Fruit fly (Drosophila melanogaster) whole organism, embryonic: ENCODE results near the gene Nubp1.
A peak's percentile ranks its signal among the peaks of the same experiment; 100 is the strongest.

Source experiments
- Abd-B ChIP-seq: fragments of 200-800 bp; sonication (Bioruptor generic); optimal IDR thresholded peaks from 2 replicates; lab custom pipeline; 2018; ENCODE audit warnings: missing biosample characterization, mild to moderate bottlenecking, missing genetic modification characterization, moderate library complexity
- Antp ChIP-seq: fragments of 200-800 bp; sonication (Bioruptor generic); optimal IDR thresholded peaks from 3 replicates; lab custom pipeline; 2016; ENCODE audit warnings: missing biosample characterization, missing genetic modification characterization
- Asciz ChIP-seq: fragments of 200-800 bp; sonication (Bioruptor generic); optimal IDR thresholded peaks from 2 replicates; lab custom pipeline; 2017; ENCODE audit warnings: missing biosample characterization, mild to moderate bottlenecking, missing genetic modification characterization, missing genetic modification reagents
- C15 ChIP-seq: fragments of 200-800 bp; sonication (Bioruptor generic); IDR thresholded peaks from 3 replicates; pipeline ENCODE4 v1.3.6; 2022; ENCODE audit warnings: missing biosample characterization, missing genetic modification characterization
- CG11247 ChIP-seq: fragments of 200-800 bp; sonication (Bioruptor generic); IDR thresholded peaks from 2 replicates; pipeline ENCODE4 v1.3.6; 2022; ENCODE audit warnings: missing biosample characterization, missing genetic modification characterization
- CG11696 ChIP-seq: fragments of 200-800 bp; sonication (Bioruptor generic); IDR thresholded peaks from 2 replicates; pipeline ENCODE4 v1.3.6; 2022; ENCODE audit warnings: missing biosample characterization, missing genetic modification characterization
- CG12391 ChIP-seq: fragments of 200-800 bp; sonication (Bioruptor generic); optimal IDR thresholded peaks from 3 replicates; lab custom pipeline; 2018; ENCODE audit warnings: missing biosample characterization, mild to moderate bottlenecking, missing genetic modification characterization, moderate library complexity
- CG12744 ChIP-seq: fragments of 200-800 bp; sonication (Bioruptor generic); optimal IDR thresholded peaks from 2 replicates; lab custom pipeline; 2016; ENCODE audit warnings: missing biosample characterization, missing genetic modification characterization
- CG12769 ChIP-seq: fragments of 200-800 bp; sonication (Bioruptor generic); optimal IDR thresholded peaks from 2 replicates; lab custom pipeline; 2019; ENCODE audit warnings: missing biosample characterization, mild to moderate bottlenecking, missing genetic modification characterization, moderate library complexity
- CG13123 ChIP-seq: fragments of 200-800 bp; sonication (Bioruptor generic); optimal IDR thresholded peaks from 2 replicates; lab custom pipeline; 2016; ENCODE audit warnings: missing biosample characterization, missing genetic modification characterization
- CG14667 ChIP-seq: fragments of 200-800 bp; sonication (Bioruptor generic); IDR thresholded peaks from 2 replicates; pipeline ENCODE4 v1.3.6; 2022; ENCODE audit warnings: missing biosample characterization, missing genetic modification characterization
- CG15073 ChIP-seq: fragments of 200-800 bp; sonication (Bioruptor generic); optimal IDR thresholded peaks from 2 replicates; lab custom pipeline; 2016; ENCODE audit warnings: missing biosample characterization, missing genetic modification characterization
- CG17359 ChIP-seq: fragments of 200-800 bp; sonication (Bioruptor generic); optimal IDR thresholded peaks from 3 replicates; lab custom pipeline; 2018; ENCODE audit warnings: missing biosample characterization, mild to moderate bottlenecking, missing genetic modification characterization, moderate library complexity
- CG1792 ChIP-seq: fragments of 200-800 bp; sonication (Bioruptor generic); optimal IDR thresholded peaks from 2 replicates; lab custom pipeline; 2016; ENCODE audit warnings: missing biosample characterization, missing genetic modification characterization
- CG42726 ChIP-seq: fragments of 200-800 bp; sonication (Bioruptor generic); IDR thresholded peaks from 2 replicates; pipeline ENCODE4 v1.3.6; 2022; ENCODE audit warnings: missing biosample characterization, missing genetic modification characterization; ENCODE audit not compliant: partially characterized antibody
- CG9817 ChIP-seq: fragments of 200-800 bp; sonication (Bioruptor generic); optimal IDR thresholded peaks from 2 replicates; lab custom pipeline; 2018; ENCODE audit warnings: missing biosample characterization, mild to moderate bottlenecking, missing genetic modification characterization, moderate library complexity
- Chrac-16 ChIP-seq: fragments of 200-800 bp; sonication (Bioruptor generic); optimal IDR thresholded peaks from 3 replicates; lab custom pipeline; 2016; ENCODE audit warnings: missing biosample characterization, missing genetic modification characterization
- Dek ChIP-seq: fragments of 200-800 bp; sonication (Bioruptor generic); optimal IDR thresholded peaks from 3 replicates; lab custom pipeline; 2019; ENCODE audit warnings: missing biosample characterization, mild to moderate bottlenecking, missing genetic modification characterization, moderate library complexity
- HLH54F ChIP-seq: fragments of 200-800 bp; sonication (Bioruptor generic); optimal IDR thresholded peaks from 3 replicates; lab custom pipeline; 2016; ENCODE audit warnings: missing biosample characterization, missing genetic modification characterization
- HLHmδ ChIP-seq: fragments of 200-800 bp; sonication (Bioruptor generic); optimal IDR thresholded peaks from 2 replicates; lab custom pipeline; 2018; ENCODE audit warnings: missing biosample characterization, mild to moderate bottlenecking, missing genetic modification characterization, moderate library complexity
- HmgZ ChIP-seq: fragments of 200-800 bp; sonication (Bioruptor generic); optimal IDR thresholded peaks from 2 replicates; lab custom pipeline; 2018; ENCODE audit warnings: missing biosample characterization, mild to moderate bottlenecking, missing genetic modification characterization
- Hr3 ChIP-seq: fragments of 200-800 bp; sonication (Bioruptor generic); optimal IDR thresholded peaks from 3 replicates; lab custom pipeline; 2016; ENCODE audit warnings: missing biosample characterization, missing genetic modification characterization
- Jarid2 ChIP-seq: fragments of 200-800 bp; sonication (Bioruptor generic); optimal IDR thresholded peaks from 3 replicates; lab custom pipeline; 2017; ENCODE audit warnings: mild to moderate bottlenecking, missing biosample characterization, missing genetic modification reagents, missing genetic modification characterization
- Mes4 ChIP-seq: fragments of 200-800 bp; sonication (Bioruptor generic); optimal IDR thresholded peaks from 2 replicates; lab custom pipeline; 2016; ENCODE audit warnings: missing biosample characterization, missing genetic modification characterization
- Nf-YA ChIP-seq: fragments of 200-800 bp; sonication (Bioruptor generic); IDR thresholded peaks from 2 replicates; pipeline ENCODE4 v1.3.6; 2022; ENCODE audit warnings: missing biosample characterization, missing genetic modification characterization
- Nf-YB ChIP-seq: fragments of 200-800 bp; sonication (Bioruptor generic); optimal IDR thresholded peaks from 3 replicates; lab custom pipeline; 2019; ENCODE audit warnings: missing biosample characterization, mild to moderate bottlenecking, missing genetic modification characterization, moderate library complexity
- Oaz ChIP-seq: fragments of 200-800 bp; sonication (Bioruptor generic); IDR thresholded peaks from 2 replicates; pipeline ENCODE4 v1.3.6; 2022; ENCODE audit warnings: missing biosample characterization, missing genetic modification characterization
- Optix ChIP-seq: fragments of 200-800 bp; sonication (Bioruptor generic); IDR thresholded peaks from 3 replicates; pipeline ENCODE4 v1.3.6; 2022; ENCODE audit warnings: missing biosample characterization, missing genetic modification characterization
- Ptx1 ChIP-seq: fragments of 200-800 bp; sonication (Bioruptor generic); IDR thresholded peaks from 2 replicates; pipeline ENCODE4 v1.3.6; 2022; ENCODE audit warnings: missing biosample characterization, missing genetic modification characterization
- Vsx1 ChIP-seq: fragments of 200-800 bp; sonication (Bioruptor generic); optimal IDR thresholded peaks from 2 replicates; lab custom pipeline; 2017; ENCODE audit warnings: missing biosample characterization, mild to moderate bottlenecking, missing genetic modification characterization, missing genetic modification reagents
- ac ChIP-seq: fragments of 200-800 bp; sonication (Bioruptor generic); optimal IDR thresholded peaks from 3 replicates; lab custom pipeline; 2017; ENCODE audit warnings: missing biosample characterization, mild to moderate bottlenecking, missing genetic modification characterization
- croc ChIP-seq: fragments of 200-800 bp; sonication (Bioruptor generic); conservative IDR thresholded peaks from 3 replicates; pipeline ENCODE4 v1.3.6; 2022; ENCODE audit warnings: missing biosample characterization, missing genetic modification characterization
- dati ChIP-seq: fragments of 200-800 bp; sonication (Bioruptor generic); IDR thresholded peaks from 2 replicates; pipeline ENCODE4 v1.3.6; 2022; ENCODE audit warnings: missing biosample characterization, missing genetic modification characterization
- dimm ChIP-seq: fragments of 200-800 bp; sonication (Bioruptor generic); IDR thresholded peaks from 2 replicates; pipeline ENCODE4 v1.3.6; 2022; ENCODE audit warnings: missing biosample characterization, missing genetic modification characterization
- dysf ChIP-seq: fragments of 200-800 bp; sonication (Bioruptor generic); IDR thresholded peaks from 3 replicates; pipeline ENCODE4 v1.3.6; 2022; ENCODE audit warnings: missing biosample characterization, missing genetic modification characterization
- fru ChIP-seq: fragments of >200 bp; optimal IDR thresholded peaks from 2 replicates; lab custom pipeline; 2017
- grn ChIP-seq: fragments of 200-800 bp; sonication (Bioruptor generic); optimal IDR thresholded peaks from 3 replicates; lab custom pipeline; 2017; ENCODE audit warnings: missing biosample characterization, missing genetic modification characterization
- gsb-n ChIP-seq: fragments of 200-800 bp; sonication (Bioruptor generic); optimal IDR thresholded peaks from 3 replicates; lab custom pipeline; 2018; ENCODE audit warnings: missing biosample characterization, mild to moderate bottlenecking, missing genetic modification characterization
- hbn ChIP-seq: fragments of 200-800 bp; sonication (Bioruptor generic); IDR thresholded peaks from 2 replicates; pipeline ENCODE4 v1.3.6; 2022; ENCODE audit warnings: missing biosample characterization, missing genetic modification characterization; ENCODE audit not compliant: partially characterized antibody
- her ChIP-seq: fragments of 200-800 bp; sonication (Bioruptor generic); optimal IDR thresholded peaks from 2 replicates; lab custom pipeline; 2016; ENCODE audit warnings: missing biosample characterization, missing genetic modification characterization
- hkb ChIP-seq, 2 experiments: fragments of 200-800 bp in 1 of 2; fragments of >200 bp in 1 of 2; sonication (Bioruptor generic) in 1 of 2; IDR thresholded peaks in 1 of 2; optimal IDR thresholded peaks in 1 of 2; 2 replicates each; pipeline versions ENCODE4 v1.3.6 to Lab custom; 2017 to 2022; ENCODE audit warnings: missing biosample characterization in 1 of 2, missing genetic modification characterization in 1 of 2
- lola ChIP-seq, 3 experiments: fragments of >200 bp in 2 of 3; fragments of 200-800 bp in 1 of 3; sonication (Bioruptor generic) in 1 of 3; optimal IDR thresholded peaks; 2 replicates each; lab custom pipeline; 2017 to 2019; ENCODE audit warnings: missing biosample characterization in 3 of 3, missing genetic modification characterization in 3 of 3, mild to moderate bottlenecking in 1 of 3, moderate library complexity in 1 of 3
- maf-S ChIP-seq: fragments of 200-800 bp; sonication (Bioruptor generic); optimal IDR thresholded peaks from 2 replicates; lab custom pipeline; 2016; ENCODE audit warnings: missing biosample characterization, missing genetic modification characterization
- mirr ChIP-seq: fragments of 200-800 bp; sonication (Bioruptor generic); optimal IDR thresholded peaks from 3 replicates; lab custom pipeline; 2018; ENCODE audit warnings: missing biosample characterization, mild to moderate bottlenecking, missing genetic modification characterization
- nerfin-2 ChIP-seq: fragments of 200-800 bp; sonication (Bioruptor generic); IDR thresholded peaks from 2 replicates; pipeline ENCODE4 v1.3.6; 2022; ENCODE audit warnings: missing biosample characterization, missing genetic modification characterization; ENCODE audit not compliant: partially characterized antibody
- p53 ChIP-seq: fragments of 200-800 bp; sonication (Bioruptor generic); optimal IDR thresholded peaks from 2 replicates; lab custom pipeline; 2016; ENCODE audit warnings: missing biosample characterization, missing genetic modification characterization
- pita ChIP-seq: fragments of 200-800 bp; sonication (Bioruptor generic); optimal IDR thresholded peaks from 2 replicates; lab custom pipeline; 2017; ENCODE audit warnings: missing biosample characterization, mild to moderate bottlenecking, missing genetic modification characterization
- tll ChIP-seq, 2 experiments: fragments of 200-800 bp in 1 of 2; fragments of >200 bp in 1 of 2; sonication (Bioruptor generic) in 1 of 2; optimal IDR thresholded peaks; 2 replicates each; lab custom pipeline; 2017 to 2019; ENCODE audit warnings: missing biosample characterization in 2 of 2, missing genetic modification characterization in 2 of 2, mild to moderate bottlenecking in 1 of 2, moderate library complexity in 1 of 2
- tup ChIP-seq: fragments of 200-800 bp; sonication (Bioruptor generic); optimal IDR thresholded peaks from 2 replicates; lab custom pipeline; 2016; ENCODE audit warnings: missing biosample characterization, mild to moderate bottlenecking, missing genetic modification characterization, moderate library complexity
- wdn ChIP-seq: fragments of 200-800 bp; sonication (Bioruptor generic); IDR thresholded peaks from 2 replicates; pipeline ENCODE4 v1.3.6; 2022; ENCODE audit warnings: missing biosample characterization, missing genetic modification characterization
- zfh2 ChIP-seq: fragments of 200-800 bp; sonication (Bioruptor generic); optimal IDR thresholded peaks from 2 replicates; lab custom pipeline; 2016; ENCODE audit warnings: missing biosample characterization, missing genetic modification characterization

The Nubp1 gene

dm6 chr2L:16703753-16704152 lies 28.6 kb upstream of the Nubp1 start (continued):
- TF ChIP-seq pita: no peak
- no peak for TF ChIP-seq Abd-B (GFP tag; lab: Kevin White, UChicago)
- TF ChIP-seq zfh2 (GFP tag; lab: Kevin White, UChicago): peak; percentile 59
- TF ChIP-seq nerfin-2 (GFP tag; lab: Robert Waterston, UW): no peak
- no peak for TF ChIP-seq ac
- TF ChIP-seq CG1792: no peak
- TF ChIP-seq hbn (GFP tag; lab: Robert Waterston, UW): no peak; the same call in 1 of the 2 replicates
- peak; percentile 29 for TF ChIP-seq HmgZ (tag; lab: Kevin White, UChicago)
- no peak for TF ChIP-seq her (GFP tag; lab: Kevin White, UChicago)
- TF ChIP-seq mirr: no peak
- no peak for TF ChIP-seq Mes4 (GFP tag; lab: Kevin White, UChicago)
- no peak for TF ChIP-seq dati
- no peak for TF ChIP-seq CG15073 (GFP tag; lab: Kevin White, UChicago)
- no peak for TF ChIP-seq Nf-YA (GFP tag; lab: Robert Waterston, UW)
- TF ChIP-seq Ptx1: no peak
- TF ChIP-seq CG12769 (tag; lab: Kevin White, UChicago): peak; percentile 38
- no peak for TF ChIP-seq lola (GFP tag; optimal IDR thresholded peaks at IDR 0.05; lab: Kevin White, UChicago)
- TF ChIP-seq grn: no peak
- no peak for TF ChIP-seq HLHmδ
- TF ChIP-seq Antp (GFP tag; lab: Kevin White, UChicago): no peak
- TF ChIP-seq CG17359 (tag; lab: Kevin White, UChicago): no peak
- TF ChIP-seq dimm (GFP tag; lab: Robert Waterston, UW): no peak
- TF ChIP-seq CG13123 (GFP tag; lab: Kevin White, UChicago): no peak
- no peak for TF ChIP-seq tll (GFP tag; optimal IDR thresholded peaks at IDR 0.05; lab: Kevin White, UChicago)
- TF ChIP-seq CG9817: peak; percentile 64
- TF ChIP-seq gsb-n (tag; lab: Kevin White, UChicago): no peak
- peak; percentile 37 for TF ChIP-seq Chrac-16
- no peak for TF ChIP-seq tup (GFP tag; lab: Kevin White, UChicago)
- TF ChIP-seq CG12744 (GFP tag; lab: Kevin White, UChicago): no peak
- peak; percentile 44 for TF ChIP-seq maf-S
- TF ChIP-seq HLH54F (GFP tag; lab: Kevin White, UChicago): peak; percentile 48
- no peak for TF ChIP-seq C15 (GFP tag; lab: Robert Waterston, UW)
- no peak for TF ChIP-seq Oaz
- peak; percentile 62; the same call in 2 of the 3 replicates for TF ChIP-seq dysf (GFP tag; lab: Robert Waterston, UW)
- peak; percentile 42 for TF ChIP-seq Dek (tag; lab: Kevin White, UChicago)
- no peak for TF ChIP-seq Asciz (GFP tag; lab: Kevin White, UChicago)
- no peak for TF ChIP-seq wdn (GFP tag; lab: Robert Waterston, UW)
- no peak for TF ChIP-seq CG11247 (GFP tag; lab: Robert Waterston, UW)
- peak; percentile 44 for TF ChIP-seq CG12391 (tag; lab: Kevin White, UChicago)
- TF ChIP-seq p53 (GFP tag; lab: Kevin White, UChicago): no peak
- peak; percentile 27 for TF ChIP-seq Hr3 (GFP tag; lab: Kevin White, UChicago)
- no peak for TF ChIP-seq Vsx1
- no peak for TF ChIP-seq fru (lab: Kevin White, UChicago)
- TF ChIP-seq Nf-YB (GFP tag; lab: Kevin White, UChicago): no peak
- TF ChIP-seq CG14667 (GFP tag; lab: Robert Waterston, UW): no peak
- TF ChIP-seq Optix (GFP tag; lab: Robert Waterston, UW): no peak
- no peak for TF ChIP-seq CG42726 (GFP tag; lab: Robert Waterston, UW)
- TF ChIP-seq CG11696 (GFP tag; lab: Robert Waterston, UW): no peak
- no peak for TF ChIP-seq croc (GFP tag; lab: Robert Waterston, UW)
- TF ChIP-seq Jarid2 (GFP tag; lab: Kevin White, UChicago): no peak
- no peak for TF ChIP-seq hkb (optimal IDR thresholded peaks at IDR 0.05; lab: Kevin White, UChicago)
- TF ChIP-seq hkb (GFP tag; IDR thresholded peaks at IDR 0.05; lab: Robert Waterston, UW): peak; percentile 69
